Worm (Caenorhabditis elegans) whole organism, L2 larva: Measurements from ENCODE around the gene T04F8.8.

ENCODE experiments used
- F13H6.1 ChIP-seq: sonication (generic microtip); optimal IDR thresholded peaks from 2 replicates; lab custom pipeline; 2016; ENCODE audit warnings: missing genetic modification characterization, missing compliant biosample characterization
- R02D3.7 ChIP-seq: fragments of 150-350 bp; optimal IDR thresholded peaks from 2 replicates; lab custom pipeline; 2014; ENCODE audit warnings: missing biosample characterization, missing genetic modification characterization
- Y55F3AM.14 ChIP-seq: fragments of 200-800 bp; sonication (Bioruptor generic); optimal IDR thresholded peaks from 2 replicates; lab custom pipeline; 2018; ENCODE audit warnings: mild to moderate bottlenecking, missing genetic modification characterization, missing compliant biosample characterization
- ZK546.5 ChIP-seq: sonication (generic microtip); optimal IDR thresholded peaks from 2 replicates; lab custom pipeline; 2017; ENCODE audit warnings: missing biosample characterization, missing genetic modification characterization
- alr-1 ChIP-seq: fragments of 150-350 bp; optimal IDR thresholded peaks from 2 replicates; lab custom pipeline; 2014; ENCODE audit warnings: missing biosample characterization, missing genetic modification characterization
- aly-2 ChIP-seq: fragments of 150-350 bp; optimal IDR thresholded peaks from 2 replicates; lab custom pipeline; 2014; ENCODE audit warnings: missing biosample characterization, missing genetic modification characterization
- blmp-1 ChIP-seq: sonication (generic microtip); optimal IDR thresholded peaks from 2 replicates; lab custom pipeline; 2017; ENCODE audit warnings: missing genetic modification characterization, mild to moderate bottlenecking, missing compliant biosample characterization, antibody characterized with exemption, moderate library complexity; ENCODE audit not compliant: insufficient read depth
- ceh-16 ChIP-seq: fragments of 150-350 bp; optimal IDR thresholded peaks from 2 replicates; lab custom pipeline; 2014; ENCODE audit warnings: missing biosample characterization, missing genetic modification characterization
- ceh-82 ChIP-seq: fragments of 150-350 bp; optimal IDR thresholded peaks from 2 replicates; lab custom pipeline; 2014; ENCODE audit warnings: missing biosample characterization, missing genetic modification characterization
- crh-2 ChIP-seq: sonication (generic microtip); optimal IDR thresholded peaks from 2 replicates; lab custom pipeline; 2017; ENCODE audit warnings: missing biosample characterization, missing genetic modification characterization
- dmd-4 ChIP-seq: sonication (generic microtip); optimal IDR thresholded peaks from 2 replicates; lab custom pipeline; 2017; ENCODE audit warnings: missing biosample characterization, missing genetic modification characterization
- egl-27 ChIP-seq: sonication (generic microtip); optimal IDR thresholded peaks from 3 replicates; lab custom pipeline; 2017; ENCODE audit warnings: missing biosample characterization, missing genetic modification reagents, missing genetic modification characterization
- elt-1 ChIP-seq: fragments of 150-350 bp; optimal IDR thresholded peaks from 2 replicates; lab custom pipeline; 2014; ENCODE audit warnings: missing biosample characterization, missing genetic modification characterization
- gmeb-1 ChIP-seq: fragments of 150-350 bp; optimal IDR thresholded peaks from 2 replicates; lab custom pipeline; 2014; ENCODE audit warnings: missing biosample characterization, missing genetic modification characterization
- lin-11 ChIP-seq: fragments of 150-350 bp; sonication (generic microtip); optimal IDR thresholded peaks from 2 replicates; lab custom pipeline; 2014; ENCODE audit warnings: missing biosample characterization, missing genetic modification characterization, inconsistent platforms, mixed read lengths
- lsy-2 ChIP-seq, 2 experiments: fragments of 150-350 bp in 1 of 2; sonication (generic microtip) in 1 of 2; optimal IDR thresholded peaks; 2 replicates each; lab custom pipeline; 2014 to 2017; ENCODE audit warnings: missing biosample characterization in 2 of 2, missing genetic modification characterization in 2 of 2
- mbf-1 ChIP-seq: sonication (generic microtip); optimal IDR thresholded peaks from 2 replicates; lab custom pipeline; 2017; ENCODE audit warnings: missing biosample characterization, missing genetic modification characterization
- mdl-1 ChIP-seq, 2 experiments: fragments of 150-350 bp in 1 of 2; sonication (generic microtip) in 1 of 2; optimal IDR thresholded peaks; 2 replicates each; lab custom pipeline; 2017; ENCODE audit warnings: missing biosample characterization in 2 of 2, missing genetic modification characterization in 2 of 2
- nhr-10 ChIP-seq: sonication (generic microtip); optimal IDR thresholded peaks from 2 replicates; lab custom pipeline; 2017; ENCODE audit warnings: missing biosample characterization, missing genetic modification characterization
- nhr-11 ChIP-seq: fragments of 150-350 bp; optimal IDR thresholded peaks from 2 replicates; lab custom pipeline; 2014; ENCODE audit warnings: missing biosample characterization, missing genetic modification characterization
- nhr-12 ChIP-seq: fragments of 150-350 bp; optimal IDR thresholded peaks from 2 replicates; lab custom pipeline; 2014; ENCODE audit warnings: missing biosample characterization, missing genetic modification characterization
- nhr-21 ChIP-seq: fragments of 150-350 bp; optimal IDR thresholded peaks from 2 replicates; lab custom pipeline; 2014; ENCODE audit warnings: missing biosample characterization, missing genetic modification characterization
- nhr-23 ChIP-seq: fragments of 150-350 bp; optimal IDR thresholded peaks from 2 replicates; lab custom pipeline; 2014; ENCODE audit warnings: missing biosample characterization, missing genetic modification reagents, missing genetic modification characterization
- nhr-237 ChIP-seq: fragments of 150-350 bp; optimal IDR thresholded peaks from 2 replicates; lab custom pipeline; 2014; ENCODE audit warnings: missing biosample characterization, missing genetic modification characterization
- nhr-6 ChIP-seq: fragments of 150-350 bp; optimal IDR thresholded peaks from 2 replicates; lab custom pipeline; 2014; ENCODE audit warnings: missing biosample characterization, missing genetic modification characterization
- peb-1 ChIP-seq: fragments of 150-350 bp; optimal IDR thresholded peaks from 2 replicates; lab custom pipeline; 2014; ENCODE audit warnings: missing biosample characterization, missing genetic modification characterization
- skn-1 ChIP-seq: sonication (generic microtip); optimal IDR thresholded peaks from 2 replicates; lab custom pipeline; 2017; ENCODE audit warnings: missing biosample characterization, missing genetic modification characterization
- sma-3 ChIP-seq: sonication (generic microtip); optimal IDR thresholded peaks from 2 replicates; lab custom pipeline; 2016; ENCODE audit warnings: missing genetic modification reagents, missing genetic modification characterization, missing compliant biosample characterization
- sma-9 ChIP-seq, 2 experiments: fragments of 150-350 bp in 1 of 2; sonication (generic microtip) in 1 of 2; optimal IDR thresholded peaks; 2 replicates each; lab custom pipeline; 2014 to 2016; ENCODE audit warnings: missing genetic modification characterization in 2 of 2, mild to moderate bottlenecking in 1 of 2, missing biosample characterization in 1 of 2, missing compliant biosample characterization in 1 of 2, missing genetic modification reagents in 1 of 2, moderate library complexity in 1 of 2
- snpc-4 ChIP-seq: fragments of 150-350 bp; optimal IDR thresholded peaks from 2 replicates; lab custom pipeline; 2014; ENCODE audit warnings: missing biosample characterization, missing genetic modification characterization
- unc-55 ChIP-seq: fragments of 150-350 bp; sonication (generic microtip); optimal IDR thresholded peaks from 3 replicates; lab custom pipeline; 2014; ENCODE audit warnings: missing biosample characterization, missing genetic modification reagents, missing genetic modification characterization
- zag-1 ChIP-seq: fragments of 150-350 bp; optimal IDR thresholded peaks from 2 replicates; lab custom pipeline; 2014; ENCODE audit warnings: missing biosample characterization, missing genetic modification characterization
- ztf-1 ChIP-seq: fragments of 200-800 bp; sonication (Bioruptor generic); conservative IDR thresholded peaks from 2 replicates; pipeline ENCODE4 v1.3.6; 2022; ENCODE audit warnings: missing genetic modification characterization, missing compliant biosample characterization
- ztf-4 ChIP-seq: fragments of 150-350 bp; optimal IDR thresholded peaks from 2 replicates; lab custom pipeline; 2014; ENCODE audit warnings: missing biosample characterization, missing genetic modification characterization

The T04F8.8 gene

ce11 chrX:11621997-11622396, 25.3 kb upstream of the T04F8.8 start, which contains the start of gene sto-3:
TSS of gene sto-3 (minus strand) at chrX:11622097.
- TF ChIP-seq sma-9 (GFP tag; optimal IDR thresholded peaks at IDR 0.05; lab: Kevin White, UChicago), result no peak
- no peak for TF ChIP-seq sma-9 (tag; optimal IDR thresholded peaks at IDR 0.05; lab: Kevin White, UChicago)
- no peak for TF ChIP-seq ztf-1
- no peak for TF ChIP-seq mbf-1 (tag; lab: Kevin White, UChicago)
- TF ChIP-seq zag-1 (tag; lab: Kevin White, UChicago), result no peak
- no peak for TF ChIP-seq crh-2 (tag; lab: Kevin White, UChicago)
- TF ChIP-seq egl-27 (tag; lab: Kevin White, UChicago), result no peak
- no peak for TF ChIP-seq aly-2 (tag; lab: Kevin White, UChicago)
- TF ChIP-seq nhr-237 (tag; lab: Kevin White, UChicago), result no peak
- no peak for TF ChIP-seq ztf-4
- no peak for TF ChIP-seq elt-1 (tag; lab: Kevin White, UChicago)
- TF ChIP-seq snpc-4 (tag; lab: Kevin White, UChicago), result no peak
- TF ChIP-seq ceh-16, result no peak
- TF ChIP-seq unc-55 (GFP tag; lab: Kevin White, UChicago), result no peak
- no peak for TF ChIP-seq nhr-12 (tag; lab: Kevin White, UChicago)
- no peak for TF ChIP-seq nhr-11
- TF ChIP-seq Y55F3AM.14 (GFP tag; lab: Kevin White, UChicago), result no peak
- no peak for TF ChIP-seq nhr-21 (tag; lab: Kevin White, UChicago)
- no peak for TF ChIP-seq lsy-2 (tag; optimal IDR thresholded peaks at IDR 0.05; lab: Kevin White, UChicago)

- TF ChIP-seq nhr-10 (tag; lab: Kevin White, UChicago) (no peak), lin-11 (no peak), snpc-4 (tag; lab: Kevin White, UChicago) (peak; percentile 79), nhr-6 (tag; lab: Kevin White, UChicago) (no peak)
Observed at ce11 chrX:11623442-11623841, 23.8 kb upstream of the T04F8.8 start.

ce11 chrX:11624621-11625020, 22.6 kb upstream of the T04F8.8 start:
- TF ChIP-seq zag-1 (tag; lab: Kevin White, UChicago) (no peak), nhr-12 (tag; lab: Kevin White, UChicago) (no peak), dmd-4 (tag; lab: Kevin White, UChicago) (no peak), ztf-1 (no peak), ceh-82 (tag; lab: Kevin White, UChicago) (no peak), Y55F3AM.14 (GFP tag; lab: Kevin White, UChicago) (no peak), ZK546.5 (tag; lab: Kevin White, UChicago) (no peak), nhr-237 (tag; lab: Kevin White, UChicago) (no peak), mdl-1 (tag; optimal IDR thresholded peaks at IDR 0.05; lab: Kevin White, UChicago) (no peak), ztf-4 (no peak), alr-1 (no peak), nhr-23 (no peak), aly-2 (tag; lab: Kevin White, UChicago) (no peak), ceh-16 (no peak), R02D3.7 (no peak), F13H6.1 (tag; lab: Kevin White, UChicago) (no peak)

- TF ChIP-seq R02D3.7 (no peak), sma-3 (no peak), Y55F3AM.14 (GFP tag; lab: Kevin White, UChicago) (no peak), sma-9 (GFP tag; optimal IDR thresholded peaks at IDR 0.05; lab: Kevin White, UChicago) (no peak), sma-9 (tag; optimal IDR thresholded peaks at IDR 0.05; lab: Kevin White, UChicago) (no peak), gmeb-1 (tag; lab: Kevin White, UChicago) (no peak), zag-1 (tag; lab: Kevin White, UChicago) (no peak), blmp-1 (tag; lab: Kevin White, UChicago) (no peak), peb-1 (tag; lab: Kevin White, UChicago) (no peak), nhr-23 (no peak), skn-1 (no peak)
Observed at ce11 chrX:11627013-11627412, 20.3 kb upstream of the T04F8.8 start, which contains the start of gene twk-44. TSS of gene twk-44 (minus strand) at chrX:11627113.

ce11 chrX:11628580-11628979, 18.7 kb upstream of the T04F8.8 start, which contains the start of gene spp-30:
TSS of gene spp-30 (minus strand) at chrX:11628680.
- TF ChIP-seq R02D3.7, result no peak
- TF ChIP-seq nhr-6 (tag; lab: Kevin White, UChicago), result no peak
- TF ChIP-seq unc-55 (GFP tag; lab: Kevin White, UChicago), result no peak
- no peak for TF ChIP-seq gmeb-1 (tag; lab: Kevin White, UChicago)
- no peak for TF ChIP-seq egl-27 (tag; lab: Kevin White, UChicago)
- TF ChIP-seq nhr-12 (tag; lab: Kevin White, UChicago), result no peak
